Worm (Caenorhabditis elegans): Measurements from ENCODE around the gene cyp-23A1.
A peak's percentile ranks its signal among the peaks of the same experiment; 100 is the strongest.

cyp-23A1 gene

ce11 chrII:4507669-4508068, 4.3 kb upstream of the cyp-23A1 start:
- TF ChIP-seq ceh-13 (GFP tag; optimal IDR thresholded peaks at IDR 0.05) (no peak), tra-4 (tag; optimal IDR thresholded peaks at IDR 0.05) (no peak)

DNA sequence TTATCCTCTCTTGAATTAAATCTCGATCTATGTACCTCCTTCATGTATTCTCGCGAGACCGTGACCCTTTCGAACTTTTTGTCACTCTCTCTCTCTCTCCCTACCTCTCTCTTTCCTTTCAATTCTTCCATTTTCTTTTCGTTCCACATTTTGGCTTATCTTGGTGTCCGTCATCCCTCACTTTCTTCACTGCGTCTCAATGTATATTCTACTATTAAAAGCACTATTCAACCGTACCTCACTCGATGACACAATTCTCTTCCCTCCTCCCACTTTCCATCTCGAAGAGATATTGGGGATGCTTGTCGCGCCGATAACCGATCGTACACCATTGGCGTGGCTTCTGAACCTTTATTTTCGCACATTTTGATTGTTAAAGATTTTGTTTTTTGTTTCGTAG, 1.3 kb upstream of the cyp-23A1 start:
- TF ChIP-seq tbx-37 (GFP tag; conservative IDR thresholded peaks at IDR 0.05) (no peak), sea-1 (GFP tag; conservative IDR thresholded peaks at IDR 0.05) (no peak), hmbx-1 (tag; optimal IDR thresholded peaks at IDR 0.05) (no peak), hmg-4 (GFP tag; optimal IDR thresholded peaks at IDR 0.05) (no peak), ama-1 (optimal IDR thresholded peaks at IDR 0.05) (no peak)

- TF ChIP-seq tbx-11 (GFP tag; IDR thresholded peaks at IDR 0.05) (0 out of 2 replicates have a peak, but pooled peaks have one; percentile 38), flt-1 (GFP tag; IDR thresholded peaks at IDR 0.05) (no peak)
Observed at ce11 chrII:4516291-4516690, 4.3 kb downstream of the cyp-23A1 start.

ce11 chrII:4517254-4517653, 5.2 kb downstream of the cyp-23A1 start:
- TF ChIP-seq tbx-37 (GFP tag; conservative IDR thresholded peaks at IDR 0.05) (no peak), F13C5.2 (tag; optimal IDR thresholded peaks at IDR 0.05) (no peak), hmg-4 (GFP tag; optimal IDR thresholded peaks at IDR 0.05) (peak; percentile 40)

- TF ChIP-seq tbx-37 (GFP tag; conservative IDR thresholded peaks at IDR 0.05) (no peak), scrt-1 (GFP tag; IDR thresholded peaks at IDR 0.05) (no peak), hmbx-1 (tag; optimal IDR thresholded peaks at IDR 0.05) (no peak), hnd-1 (tag; optimal IDR thresholded peaks at IDR 0.05) (no peak), flt-1 (GFP tag; IDR thresholded peaks at IDR 0.05) (peak; percentile 33; the same call in 1 of the 2 replicates), ama-1 (optimal IDR thresholded peaks at IDR 0.05) (no peak)
Observed at ce11 chrII:4518300-4518907, 6.4 kb downstream of the cyp-23A1 start, which contains the start of gene hlh-1. Gene hlh-1 (plus strand): TSS chrII:4518574.

- no peak for TF ChIP-seq hmbx-1 (tag; optimal IDR thresholded peaks at IDR 0.05)
- TF ChIP-seq flt-1 (GFP tag; IDR thresholded peaks at IDR 0.05) = no peak
- no peak for TF ChIP-seq tbx-37 (GFP tag; conservative IDR thresholded peaks at IDR 0.05)
- TF ChIP-seq aly-1 (tag; optimal IDR thresholded peaks at IDR 0.05) = no peak
- no peak for TF ChIP-seq ama-1 (optimal IDR thresholded peaks at IDR 0.05)
- TF ChIP-seq tra-4 (tag; optimal IDR thresholded peaks at IDR 0.05) = no peak
- no peak for TF ChIP-seq sea-1 (GFP tag; conservative IDR thresholded peaks at IDR 0.05)
- TF ChIP-seq pes-1 (GFP tag; IDR thresholded peaks at IDR 0.05) = no peak
- no peak for TF ChIP-seq tbx-11 (GFP tag; IDR thresholded peaks at IDR 0.05)
- TF ChIP-seq hnd-1 (tag; optimal IDR thresholded peaks at IDR 0.05) = no peak
- TF ChIP-seq F13C5.2 (tag; optimal IDR thresholded peaks at IDR 0.05) = no peak
- no peak for TF ChIP-seq ceh-13 (GFP tag; optimal IDR thresholded peaks at IDR 0.05)
- TF ChIP-seq hmg-4 (GFP tag; optimal IDR thresholded peaks at IDR 0.05) = no peak
- TF ChIP-seq ceh-36 (tag; optimal IDR thresholded peaks at IDR 0.05) = no peak
- no peak for TF ChIP-seq B0310.2 (tag; optimal IDR thresholded peaks at IDR 0.05)
Observed at ce11 chrII:4519976-4520594, 8.1 kb downstream of the cyp-23A1 start.

- TF ChIP-seq flt-1 (GFP tag; IDR thresholded peaks at IDR 0.05) (no peak), tbx-37 (GFP tag; conservative IDR thresholded peaks at IDR 0.05) (no peak), hmbx-1 (tag; optimal IDR thresholded peaks at IDR 0.05) (no peak), hnd-1 (tag; optimal IDR thresholded peaks at IDR 0.05) (no peak), sea-1 (GFP tag; conservative IDR thresholded peaks at IDR 0.05) (no peak), ceh-36 (tag; optimal IDR thresholded peaks at IDR 0.05) (no peak), ama-1 (optimal IDR thresholded peaks at IDR 0.05) (no peak), tbx-11 (GFP tag; IDR thresholded peaks at IDR 0.05) (no peak), tra-4 (tag; optimal IDR thresholded peaks at IDR 0.05) (no peak), aly-1 (tag; optimal IDR thresholded peaks at IDR 0.05) (no peak), B0310.2 (tag; optimal IDR thresholded peaks at IDR 0.05) (no peak), ceh-13 (GFP tag; optimal IDR thresholded peaks at IDR 0.05) (no peak), F13C5.2 (tag; optimal IDR thresholded peaks at IDR 0.05) (no peak)
Observed at ce11 chrII:4523122-4523672, 11.2 kb downstream of the cyp-23A1 start, which contains the start of the genes B0304.4 and B0304.2. Gene B0304.4 (minus strand): TSS chrII:4523222. Gene B0304.2 (plus strand): TSS chrII:4523622.

DNA sequence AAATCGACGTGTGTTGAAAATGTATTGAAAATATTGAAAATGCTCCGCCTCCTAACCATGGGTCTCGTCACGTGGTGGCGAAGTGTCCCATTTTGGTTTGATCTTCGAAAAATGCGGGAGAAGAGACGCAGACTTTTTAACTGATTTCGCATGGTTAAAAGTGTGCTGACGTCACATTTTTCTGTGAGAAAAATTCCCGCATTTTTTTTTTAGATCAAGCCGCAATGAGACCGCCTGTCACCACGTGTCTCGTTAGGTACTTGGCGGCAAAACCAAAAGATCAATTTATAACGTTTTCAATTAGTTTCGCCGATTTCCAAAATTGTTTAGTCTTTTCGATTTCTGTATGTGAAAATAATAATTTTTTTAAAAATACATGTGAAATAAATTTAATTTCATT, 13.2 kb downstream of the cyp-23A1 start:
- TF ChIP-seq sea-1 (GFP tag; conservative IDR thresholded peaks at IDR 0.05) (no peak), ceh-36 (tag; optimal IDR thresholded peaks at IDR 0.05) (no peak), B0310.2 (tag; optimal IDR thresholded peaks at IDR 0.05) (no peak), tbx-37 (GFP tag; conservative IDR thresholded peaks at IDR 0.05) (no peak), F13C5.2 (tag; optimal IDR thresholded peaks at IDR 0.05) (no peak), hmbx-1 (tag; optimal IDR thresholded peaks at IDR 0.05) (no peak), ets-7 (tag; optimal IDR thresholded peaks at IDR 0.05) (no peak), tra-4 (tag; optimal IDR thresholded peaks at IDR 0.05) (no peak), hmg-4 (GFP tag; optimal IDR thresholded peaks at IDR 0.05) (no peak), pes-1 (GFP tag; IDR thresholded peaks at IDR 0.05) (no peak), scrt-1 (GFP tag; IDR thresholded peaks at IDR 0.05) (no peak), aly-1 (tag; optimal IDR thresholded peaks at IDR 0.05) (no peak), ama-1 (optimal IDR thresholded peaks at IDR 0.05) (no peak), hnd-1 (tag; optimal IDR thresholded peaks at IDR 0.05) (no peak), tbx-11 (GFP tag; IDR thresholded peaks at IDR 0.05) (no peak), flt-1 (GFP tag; IDR thresholded peaks at IDR 0.05) (no peak), ceh-13 (GFP tag; optimal IDR thresholded peaks at IDR 0.05) (no peak)

All from whole organism, early embryonic.